Worm (Caenorhabditis elegans) whole organism, L4/young adult: ENCODE data around the gene srz-94.

Experiments
- W03F9.2 ChIP-seq: fragments of 150-350 bp; optimal IDR thresholded peaks from 2 replicates; lab custom pipeline; 2014; ENCODE audit warnings: missing biosample characterization, missing genetic modification characterization
- dao-5 ChIP-seq: sonication (generic microtip); optimal IDR thresholded peaks from 2 replicates; lab custom pipeline; 2016; ENCODE audit warnings: missing genotype, missing genetic modification characterization, moderate library complexity, missing compliant biosample characterization
- him-1 ChIP-seq: sonication (generic microtip); optimal IDR thresholded peaks from 2 replicates; lab custom pipeline; 2016; ENCODE audit warnings: missing genotype, missing genetic modification reagents, missing genetic modification characterization, missing compliant biosample characterization

srz-94 gene

ce11 chrV:17035850-17036249 lies at the start of gene srz-94:
srz-94 (minus strand) TSS chrV:17035950.
- TF ChIP-seq him-1 (tag; lab: Kevin White, UChicago) (no peak), dao-5 (no peak)

- TF ChIP-seq dao-5: no peak
- no peak for TF ChIP-seq him-1 (tag; lab: Kevin White, UChicago)
- TF ChIP-seq W03F9.2 (tag; lab: Kevin White, UChicago): no peak
Observed at ce11 chrV:17082718-17083117, 47.0 kb upstream of the srz-94 start, which contains the start of gene T05E12.9. T05E12.9 (minus strand) TSS chrV:17082818.

ce11 chrV:17079795-17080194 lies 44.0 kb upstream of the srz-94 start, which contains the start of gene srw-20:
srw-20 (minus strand) TSS chrV:17079895.
- no peak for TF ChIP-seq him-1 (tag; lab: Kevin White, UChicago)
- TF ChIP-seq dao-5: no peak
- TF ChIP-seq W03F9.2 (tag; lab: Kevin White, UChicago): no peak

ce11 chrV:17077889-17078288 lies 42.1 kb upstream of the srz-94 start, which contains the start of gene T05E12.3:
T05E12.3 (minus strand) TSS chrV:17077989.
- TF ChIP-seq dao-5: no peak
- no peak for TF ChIP-seq W03F9.2 (tag; lab: Kevin White, UChicago)
- no peak for TF ChIP-seq him-1 (tag; lab: Kevin White, UChicago)

ce11 chrV:17075900-17076299 lies 40.1 kb upstream of the srz-94 start, which contains the start of gene str-125:
str-125 (minus strand) TSS chrV:17076000.
- TF ChIP-seq W03F9.2 (tag; lab: Kevin White, UChicago): no peak
- no peak for TF ChIP-seq dao-5
- no peak for TF ChIP-seq him-1 (tag; lab: Kevin White, UChicago)

- no peak for TF ChIP-seq W03F9.2 (tag; lab: Kevin White, UChicago)
- no peak for TF ChIP-seq him-1 (tag; lab: Kevin White, UChicago)
- no peak for TF ChIP-seq dao-5
Observed at ce11 chrV:17071578-17071977, 35.8 kb upstream of the srz-94 start, which contains the start of gene srbc-14. srbc-14 (minus strand) TSS chrV:17071678.

- TF ChIP-seq W03F9.2 (tag; lab: Kevin White, UChicago) (no peak), him-1 (tag; lab: Kevin White, UChicago) (no peak), dao-5 (no peak)
Observed at ce11 chrV:17068839-17069238, 33.1 kb upstream of the srz-94 start, which contains the start of gene T05E12.8. T05E12.8 (plus strand) TSS chrV:17069139.

ce11 chrV:17066634-17067033 lies 30.9 kb upstream of the srz-94 start:
- TF ChIP-seq dao-5 (no peak), him-1 (tag; lab: Kevin White, UChicago) (no peak), W03F9.2 (tag; lab: Kevin White, UChicago) (no peak)

ce11 chrV:17064676-17065075 lies 28.9 kb upstream of the srz-94 start, which contains the start of gene srh-255:
srh-255 (plus strand) TSS chrV:17064976.
- TF ChIP-seq dao-5 (no peak), him-1 (tag; lab: Kevin White, UChicago) (no peak), W03F9.2 (tag; lab: Kevin White, UChicago) (no peak)

ce11 chrV:17061585-17061984 lies 25.8 kb upstream of the srz-94 start, which contains the start of gene F28B1.9:
F28B1.9 (plus strand) TSS chrV:17061885.
- TF ChIP-seq W03F9.2 (tag; lab: Kevin White, UChicago) (no peak), dao-5 (no peak), him-1 (tag; lab: Kevin White, UChicago) (no peak)

ce11 chrV:17059987-17060386 lies 24.2 kb upstream of the srz-94 start, which contains the start of gene sri-66:
sri-66 (plus strand) TSS chrV:17060287.
- TF ChIP-seq dao-5 (no peak), W03F9.2 (tag; lab: Kevin White, UChicago) (no peak), him-1 (tag; lab: Kevin White, UChicago) (no peak)

- TF ChIP-seq dao-5 (no peak), W03F9.2 (tag; lab: Kevin White, UChicago) (no peak), him-1 (tag; lab: Kevin White, UChicago) (no peak)
Observed at ce11 chrV:17044500-17044899, 8.8 kb upstream of the srz-94 start, which contains the start of gene F28B1.2. F28B1.2 (plus strand) TSS chrV:17044800.

- no peak for TF ChIP-seq W03F9.2 (tag; lab: Kevin White, UChicago)
- no peak for TF ChIP-seq him-1 (tag; lab: Kevin White, UChicago)
- no peak for TF ChIP-seq dao-5
Observed at ce11 chrV:17042263-17042662, 6.5 kb upstream of the srz-94 start, which contains the start of gene hpo-33. hpo-33 (plus strand) TSS chrV:17042563.

- TF ChIP-seq W03F9.2 (tag; lab: Kevin White, UChicago) (no peak), dao-5 (no peak), him-1 (tag; lab: Kevin White, UChicago) (no peak)
Observed at ce11 chrV:17030430-17030829, 5.3 kb downstream of the srz-94 start.

ce11 chrV:17026289-17026688 lies 9.5 kb downstream of the srz-94 start, which contains the start of gene F49H6.15:
F49H6.15 (minus strand) TSS chrV:17026389.
- no peak for TF ChIP-seq dao-5
- no peak for TF ChIP-seq W03F9.2 (tag; lab: Kevin White, UChicago)
- no peak for TF ChIP-seq him-1 (tag; lab: Kevin White, UChicago)
